Fruit fly (Drosophila melanogaster): ENCODE data around the gene bru3.

Gene bru3

DNA sequence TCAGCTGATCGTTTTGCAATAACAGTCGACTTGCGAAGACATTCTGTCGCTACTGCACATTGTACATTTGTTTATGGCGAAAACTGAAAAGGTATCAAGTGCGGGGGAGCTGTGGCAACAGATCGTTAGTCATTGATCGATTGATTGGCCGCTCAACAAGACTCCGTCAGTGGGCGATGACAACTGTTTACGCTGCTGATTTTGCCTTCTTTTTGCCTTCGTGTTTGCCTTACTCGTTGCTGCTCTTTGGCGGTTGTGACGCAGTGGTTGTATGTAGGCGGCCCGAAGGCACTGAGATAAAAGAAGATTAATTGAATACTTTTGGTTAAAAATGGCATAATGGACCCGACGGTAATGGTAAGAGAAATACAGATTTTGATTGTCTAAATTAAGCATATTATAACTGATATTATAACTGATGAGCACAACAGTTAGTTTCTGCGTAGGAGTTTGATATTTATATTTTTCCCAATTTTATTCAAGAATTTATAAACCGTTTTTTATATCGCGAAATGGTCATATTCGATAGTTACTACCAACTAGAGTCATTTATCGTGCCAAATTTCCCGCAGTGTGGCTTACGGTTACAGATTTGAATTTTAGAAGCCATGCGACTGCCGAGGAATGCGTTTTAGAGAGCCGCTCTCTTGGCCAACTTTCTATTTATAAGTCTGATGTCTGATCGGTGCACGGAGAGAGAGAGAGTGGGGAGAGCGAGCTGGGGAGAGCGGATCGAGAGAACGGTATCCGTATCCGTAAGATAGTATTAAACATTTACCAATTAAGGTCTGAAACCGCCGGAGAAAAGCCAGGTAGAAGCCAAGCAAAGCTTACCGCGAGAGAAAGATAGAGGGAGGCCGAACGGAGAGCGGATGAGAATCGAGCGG, 326.4 kb downstream of the bru3 start (continued):
- TF ChIP-seq CG13894 (tag; optimal IDR thresholded peaks at IDR 0.05) (no peak), Vsx1 (GFP tag; optimal IDR thresholded peaks at IDR 0.05) (peak; percentile 85), h (optimal IDR thresholded peaks at IDR 0.05) (no peak), amos (GFP tag; IDR thresholded peaks at IDR 0.05; ENCODE audit: partially characterized antibody) (no peak), CG13775 (GFP tag; optimal IDR thresholded peaks at IDR 0.05) (peak; percentile 91), trh (GFP tag; optimal IDR thresholded peaks at IDR 0.05) (peak; percentile 68), Mad (GFP tag; optimal IDR thresholded peaks at IDR 0.05) (peak; percentile 66), ewg (GFP tag; optimal IDR thresholded peaks at IDR 0.05) (peak; percentile 87), cas (GFP tag; IDR thresholded peaks at IDR 0.05) (no peak), CG11560 (tag; IDR thresholded peaks at IDR 0.05) (peak; percentile 66), cad (GFP tag; optimal IDR thresholded peaks at IDR 0.05) (no peak), prd (optimal IDR thresholded peaks at IDR 0.05) (no peak), prd (GFP tag; IDR thresholded peaks at IDR 0.05) (peak; percentile 86), CG1233 (GFP tag; optimal IDR thresholded peaks at IDR 0.05) (peak; percentile 84), sisA (GFP tag; IDR thresholded peaks at IDR 0.05) (peak; percentile 83), CG11093 (GFP tag; IDR thresholded peaks at IDR 0.05) (peak; percentile 62; the same call in 2 of the 3 replicates), NC2α (GFP tag; optimal IDR thresholded peaks at IDR 0.05) (no peak), CG7357 (GFP tag; IDR thresholded peaks at IDR 0.05) (peak; percentile 78; the same call in 2 of the 3 replicates), CG6654 (GFP tag; optimal IDR thresholded peaks at IDR 0.05) (peak; percentile 83), CG12155 (GFP tag; optimal IDR thresholded peaks at IDR 0.05) (peak; percentile 87), Myb (GFP tag; optimal IDR thresholded peaks at IDR 0.05) (peak; percentile 30), lab (GFP tag; optimal IDR thresholded peaks at IDR 0.05) (peak; percentile 93), CG3281 (GFP tag; optimal IDR thresholded peaks at IDR 0.05) (peak; percentile 92), Doc2 (GFP tag; IDR thresholded peaks at IDR 0.05) (no peak), ro (GFP tag; IDR thresholded peaks at IDR 0.05) (no peak), sd (tag; optimal IDR thresholded peaks at IDR 0.05) (peak; percentile 99), sim (GFP tag; IDR thresholded peaks at IDR 0.05) (peak; percentile 76; the same call in 1 of the 2 replicates), seq (GFP tag; IDR thresholded peaks at IDR 0.05) (peak; percentile 84), CoRest (tag; optimal IDR thresholded peaks at IDR 0.05) (peak; percentile 95), tap (tag; optimal IDR thresholded peaks at IDR 0.05) (peak; percentile 88), ap (GFP tag; IDR thresholded peaks at IDR 0.05) (peak; percentile 66), Oaz (GFP tag; IDR thresholded peaks at IDR 0.05) (peak; percentile 55), CG3838 (GFP tag; optimal IDR thresholded peaks at IDR 0.05) (peak; percentile 61), CG13296 (GFP tag; optimal IDR thresholded peaks at IDR 0.05) (peak; percentile 87), CG9215 (GFP tag; IDR thresholded peaks at IDR 0.05) (peak; percentile 87), CG4404 (GFP tag; IDR thresholded peaks at IDR 0.05) (peak; percentile 79), CG32767 (GFP tag; IDR thresholded peaks at IDR 0.05) (peak; percentile 91), bsh (GFP tag; optimal IDR thresholded peaks at IDR 0.05) (peak; percentile 90 to 91), CG17385 (GFP tag; optimal IDR thresholded peaks at IDR 0.05) (peak; percentile 82), emc (GFP tag; optimal IDR thresholded peaks at IDR 0.05) (peak; percentile 63), pros (GFP tag; optimal IDR thresholded peaks at IDR 0.05) (peak; percentile 10), psq (GFP tag; optimal IDR thresholded peaks at IDR 0.05) (peak; percentile 62), scrt (GFP tag; optimal IDR thresholded peaks at IDR 0.05) (peak; percentile 86), CG5180 (GFP tag; optimal IDR thresholded peaks at IDR 0.05) (peak; percentile 85), CkIIα-i1 (GFP tag; IDR thresholded peaks at IDR 0.05) (no peak), grn (GFP tag; optimal IDR thresholded peaks at IDR 0.05) (peak; percentile 21), CG17802 (tag; optimal IDR thresholded peaks at IDR 0.05) (peak; percentile 61), maf-S (GFP tag; optimal IDR thresholded peaks at IDR 0.05) (no peak), CG11504 (tag; optimal IDR thresholded peaks at IDR 0.05) (peak; percentile 95), Aef1 (GFP tag; IDR thresholded peaks at IDR 0.05) (peak; percentile 79)

Data from whole organism, embryonic.